Fruit fly (Drosophila melanogaster): ENCODE data around the gene CG8028.

DNA sequence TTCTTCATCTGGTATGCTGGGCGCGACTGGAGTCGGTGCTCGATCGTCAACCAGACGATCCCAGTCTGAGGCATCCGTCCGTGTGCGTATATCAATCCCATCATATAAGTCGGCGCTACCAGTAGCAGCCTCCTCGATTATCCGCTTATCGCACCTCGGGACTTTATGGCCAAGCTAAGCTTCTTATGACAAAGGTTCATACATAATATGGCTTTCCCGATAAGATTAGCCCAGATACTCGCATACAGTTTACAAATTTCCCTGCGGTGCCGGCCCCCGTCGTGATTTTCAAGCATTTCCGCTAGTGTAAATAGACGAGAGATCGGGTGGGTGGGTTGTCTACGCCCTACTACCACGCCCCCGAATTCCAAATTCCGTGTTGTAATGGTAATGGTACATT is at the start of gene CG8028:
- no peak for TF ChIP-seq CTCF (optimal IDR thresholded peaks at IDR 0.05)
- no peak for TF ChIP-seq CG8478 (optimal IDR thresholded peaks at IDR 0.05)

Data from S2 (cell line).